Worm (Caenorhabditis elegans) whole organism, L4 larva: ENCODE data around the gene R06B10.7.
A peak's percentile ranks its signal among the peaks of the same experiment; 100 is the strongest.

Source experiments
- Y48G9A.11 ChIP-seq: fragments of 200-800 bp; sonication (Bioruptor generic); IDR thresholded peaks from 2 replicates; pipeline ENCODE4 v1.3.6; 2022; ENCODE audit warnings: missing genetic modification reagents, missing genetic modification characterization, missing compliant biosample characterization
- ZK546.5 ChIP-seq, 2 experiments: sonication (generic microtip); optimal IDR thresholded peaks; 2 replicates each; lab custom pipeline; 2017; ENCODE audit warnings: missing biosample characterization in 2 of 2, missing genetic modification characterization in 2 of 2
- aly-2 ChIP-seq: sonication (generic microtip); optimal IDR thresholded peaks from 2 replicates; lab custom pipeline; 2018; ENCODE audit warnings: missing biosample characterization, missing genetic modification characterization
- ceh-28 ChIP-seq: fragments of 150-350 bp; optimal IDR thresholded peaks from 2 replicates; lab custom pipeline; 2014; ENCODE audit warnings: missing biosample characterization, missing genetic modification reagents, missing genetic modification characterization
- ctbp-1 ChIP-seq: fragments of 200-800 bp; sonication (Bioruptor generic); IDR thresholded peaks from 2 replicates; pipeline ENCODE4 v1.3.6; 2022; ENCODE audit warnings: missing genetic modification reagents, missing genetic modification characterization, missing compliant biosample characterization
- daf-16 ChIP-seq, 3 experiments: sonication (generic microtip); optimal IDR thresholded peaks; 2 replicates each; lab custom pipeline; 2016 to 2017; ENCODE audit warnings: missing genetic modification characterization in 3 of 3, missing genetic modification reagents in 3 of 3, mild to moderate bottlenecking in 2 of 3, missing compliant biosample characterization in 2 of 3, missing biosample characterization in 1 of 3, moderate library complexity in 1 of 3
- dmd-6 ChIP-seq: fragments of 200-800 bp; sonication (Bioruptor generic); IDR thresholded peaks from 2 replicates; pipeline ENCODE4 v1.3.6; 2022; ENCODE audit warnings: missing genetic modification reagents, missing genetic modification characterization, missing compliant biosample characterization
- dmd-8 ChIP-seq: fragments of 200-800 bp; sonication (Bioruptor generic); IDR thresholded peaks from 2 replicates; pipeline ENCODE4 v1.3.6; 2022; ENCODE audit warnings: missing genetic modification characterization, missing compliant biosample characterization
- dmd-9 ChIP-seq: fragments of 200-800 bp; sonication (Bioruptor generic); IDR thresholded peaks from 2 replicates; pipeline ENCODE4 v1.3.6; 2022; ENCODE audit warnings: missing genetic modification reagents, missing genetic modification characterization, missing compliant biosample characterization
- dve-1 ChIP-seq: sonication (generic microtip); optimal IDR thresholded peaks from 2 replicates; lab custom pipeline; 2017; ENCODE audit warnings: antibody characterized with exemption, mild to moderate bottlenecking, missing genetic modification characterization, missing compliant biosample characterization; ENCODE audit not compliant: insufficient read depth
- egl-43 ChIP-seq: fragments of 200-800 bp; sonication (Bioruptor generic); IDR thresholded peaks from 2 replicates; pipeline ENCODE4 v1.3.6; 2022; ENCODE audit warnings: missing genetic modification reagents, missing genetic modification characterization, missing compliant biosample characterization
- fkh-10 ChIP-seq: fragments of 150-350 bp; optimal IDR thresholded peaks from 2 replicates; lab custom pipeline; 2014; ENCODE audit warnings: missing biosample characterization, missing genetic modification reagents, missing genetic modification characterization
- fos-1 ChIP-seq: fragments of 150-350 bp; optimal IDR thresholded peaks from 2 replicates; lab custom pipeline; 2014; ENCODE audit warnings: missing biosample characterization, missing genetic modification characterization
- hif-1 ChIP-seq, 2 experiments: sonication (generic microtip); optimal IDR thresholded peaks; 2 replicates each; lab custom pipeline; 2016 to 2017; ENCODE audit warnings: missing compliant biosample characterization in 2 of 2, missing genetic modification characterization in 2 of 2, missing genetic modification reagents in 2 of 2, missing genotype in 2 of 2, mild to moderate bottlenecking in 1 of 2
- hlh-11 ChIP-seq: fragments of 200-800 bp; sonication (Bioruptor generic); optimal IDR thresholded peaks from 2 replicates; lab custom pipeline; 2018; ENCODE audit warnings: mild to moderate bottlenecking, missing genetic modification characterization, missing compliant biosample characterization
- hlh-30 ChIP-seq: sonication (generic microtip); optimal IDR thresholded peaks from 2 replicates; lab custom pipeline; 2017; ENCODE audit warnings: antibody characterized with exemption, mild to moderate bottlenecking, missing genetic modification characterization, missing compliant biosample characterization; ENCODE audit not compliant: insufficient read depth
- lin-1 ChIP-seq: fragments of 200-800 bp; sonication (Bioruptor generic); IDR thresholded peaks from 2 replicates; pipeline ENCODE4 v1.3.6; 2022; ENCODE audit warnings: missing genetic modification reagents, missing genetic modification characterization, missing compliant biosample characterization
- mdl-1 ChIP-seq, 2 experiments: fragments of 150-350 bp in 1 of 2; sonication (generic microtip) in 1 of 2; optimal IDR thresholded peaks; 2 replicates each; lab custom pipeline; 2014 to 2017; ENCODE audit warnings: missing biosample characterization in 2 of 2, missing genetic modification characterization in 2 of 2
- nhr-10 ChIP-seq: fragments of 150-350 bp; optimal IDR thresholded peaks from 2 replicates; lab custom pipeline; 2014; ENCODE audit warnings: missing biosample characterization, missing genetic modification characterization
- nhr-102 ChIP-seq: sonication (generic microtip); optimal IDR thresholded peaks from 2 replicates; lab custom pipeline; 2016; ENCODE audit warnings: mild to moderate bottlenecking, missing genetic modification characterization, moderate library complexity, missing compliant biosample characterization
- nhr-28 ChIP-seq: fragments of 150-350 bp; optimal IDR thresholded peaks from 2 replicates; lab custom pipeline; 2014; ENCODE audit warnings: missing biosample characterization, missing genetic modification characterization
- nhr-41 ChIP-seq: fragments of 200-800 bp; sonication (Bioruptor generic); IDR thresholded peaks from 2 replicates; pipeline ENCODE4 v1.3.6; 2022; ENCODE audit warnings: missing genetic modification reagents, missing genetic modification characterization, missing compliant biosample characterization
- nhr-48 ChIP-seq: sonication (generic microtip); optimal IDR thresholded peaks from 2 replicates; lab custom pipeline; 2016; ENCODE audit warnings: mild to moderate bottlenecking, missing genetic modification characterization, missing compliant biosample characterization
- nhr-77 ChIP-seq: fragments of 150-350 bp; optimal IDR thresholded peaks from 2 replicates; lab custom pipeline; 2014; ENCODE audit warnings: missing biosample characterization, missing genetic modification characterization
- pha-4 ChIP-seq, 2 experiments: fragments of 150-350 bp in 1 of 2; fragments of 200-800 bp in 1 of 2; sonication (Bioruptor generic) in 1 of 2; IDR thresholded peaks in 1 of 2; optimal IDR thresholded peaks in 1 of 2; 2 replicates each; pipeline versions ENCODE4 v1.3.6 to Lab custom; 2014 to 2022; ENCODE audit warnings: missing genetic modification characterization in 2 of 2, missing genetic modification reagents in 2 of 2, missing biosample characterization in 1 of 2, missing compliant biosample characterization in 1 of 2
- php-3 ChIP-seq: fragments of 200-800 bp; sonication (Bioruptor generic); IDR thresholded peaks from 2 replicates; pipeline ENCODE4 v1.3.6; 2022; ENCODE audit warnings: missing genetic modification reagents, missing genetic modification characterization, missing compliant biosample characterization
- pqm-1 ChIP-seq: sonication (generic microtip); optimal IDR thresholded peaks from 2 replicates; lab custom pipeline; 2017; ENCODE audit warnings: missing biosample characterization, missing genetic modification characterization
- set-16 ChIP-seq: fragments of 200-800 bp; sonication (Bioruptor generic); IDR thresholded peaks from 2 replicates; pipeline ENCODE4 v1.3.6; 2022; ENCODE audit warnings: missing genetic modification reagents, missing genetic modification characterization, missing compliant biosample characterization
- snpc-1.2 ChIP-seq: fragments of 200-800 bp; sonication (Bioruptor generic); IDR thresholded peaks from 2 replicates; pipeline ENCODE4 v1.3.6; 2022; ENCODE audit warnings: missing genetic modification reagents, missing genetic modification characterization, missing compliant biosample characterization
- spr-1 ChIP-seq: sonication (generic microtip); optimal IDR thresholded peaks from 2 replicates; lab custom pipeline; 2016; ENCODE audit warnings: mild to moderate bottlenecking, missing genetic modification characterization, missing compliant biosample characterization
- tra-1 ChIP-seq: fragments of 200-800 bp; sonication (Bioruptor generic); IDR thresholded peaks from 2 replicates; pipeline ENCODE4 v1.3.6; 2022; ENCODE audit warnings: missing genetic modification reagents, missing genetic modification characterization, missing compliant biosample characterization
- unc-62 ChIP-seq, 3 experiments: fragments of 150-350 bp in 1 of 3; sonication (generic microtip); optimal IDR thresholded peaks in 2 of 3; peaks in 1 of 3; 1 replicate in 1 of 3; 2 replicates in 2 of 3; lab custom pipeline; 2014 to 2017; ENCODE audit warnings: missing biosample characterization in 3 of 3, missing genetic modification characterization in 3 of 3, missing genetic modification reagents in 3 of 3, missing genotype in 1 of 3
- zag-1 ChIP-seq: fragments of 150-350 bp; optimal IDR thresholded peaks from 2 replicates; lab custom pipeline; 2014; ENCODE audit warnings: missing biosample characterization, missing genetic modification characterization
- zfp-2 ChIP-seq: sonication (generic microtip); optimal IDR thresholded peaks from 2 replicates; lab custom pipeline; 2016; ENCODE audit warnings: mild to moderate bottlenecking, missing genetic modification characterization, missing compliant biosample characterization

The R06B10.7 gene

ce11 chrIII:1006206-1006605 lies 5.0 kb upstream of the R06B10.7 start:
- peak; percentile 76 for TF ChIP-seq set-16 (GFP tag; lab: Robert Waterston, UW)

ce11 chrIII:1004464-1004863 lies 3.3 kb upstream of the R06B10.7 start:
- no peak for TF ChIP-seq fkh-10 (GFP tag; lab: Kevin White, UChicago)
- no peak for TF ChIP-seq dmd-9
- no peak for TF ChIP-seq aly-2
- TF ChIP-seq dmd-8 (GFP tag; lab: Robert Waterston, UW) = no peak
- TF ChIP-seq zfp-2 (tag; lab: Kevin White, UChicago) = no peak
- TF ChIP-seq ZK546.5 (tag; optimal IDR thresholded peaks at IDR 0.05; lab: Kevin White, UChicago) = no peak
- no peak for TF ChIP-seq nhr-10 (tag; lab: Kevin White, UChicago)
- TF ChIP-seq fos-1 = no peak
- TF ChIP-seq spr-1 (tag; lab: Kevin White, UChicago) = no peak
- no peak for TF ChIP-seq egl-43 (GFP tag; lab: Robert Waterston, UW)
- TF ChIP-seq hif-1 (tag; optimal IDR thresholded peaks at IDR 0.05; lab: Kevin White, UChicago) = no peak

ce11 chrIII:1002510-1002909 lies 1.3 kb upstream of the R06B10.7 start, which contains the start of gene clec-150:
clec-150 (plus strand) TSS chrIII:1002707.
- TF ChIP-seq Y48G9A.11 (GFP tag; lab: Robert Waterston, UW) (no peak), nhr-48 (tag; lab: Kevin White, UChicago) (peak; percentile 71), nhr-28 (tag; lab: Kevin White, UChicago) (peak; percentile 78), nhr-41 (peak; percentile 59; the same call in 1 of the 2 replicates), fos-1 (no peak), php-3 (GFP tag; lab: Robert Waterston, UW) (peak; percentile 63), snpc-1.2 (GFP tag; lab: Robert Waterston, UW) (no peak), lin-1 (GFP tag; lab: Robert Waterston, UW) (peak; percentile 74), mdl-1 (tag; optimal IDR thresholded peaks at IDR 0.05; lab: Kevin White, UChicago) (peak in 1 of 2 experiments; percentile 6), dve-1 (tag; lab: Kevin White, UChicago) (peak; percentile 93), hlh-30 (tag; lab: Kevin White, UChicago) (peak; percentile 32), pqm-1 (peak; percentile 92), nhr-77 (peak; percentile 63), nhr-102 (peak; percentile 36), pha-4 (GFP tag; IDR thresholded peaks at IDR 0.05; lab: Robert Waterston, UW) (0 out of 2 replicates have a peak, but pooled peaks have one; percentile 24), pha-4 (tag; optimal IDR thresholded peaks at IDR 0.05; lab: Kevin White, UChicago) (no peak), tra-1 (GFP tag; lab: Robert Waterston, UW) (peak; percentile 74), ctbp-1 (GFP tag; lab: Robert Waterston, UW) (no peak), dmd-6 (GFP tag; lab: Robert Waterston, UW) (peak; percentile 91), daf-16 (GFP tag; optimal IDR thresholded peaks at IDR 0.05; lab: Kevin White, UChicago) (no peak), daf-16 (tag; optimal IDR thresholded peaks at IDR 0.05; lab: Kevin White, UChicago) (peak; percentile 79), hlh-11 (tag; lab: Kevin White, UChicago) (peak; percentile 82)

ce11 chrIII:998855-999254 lies 2.3 kb downstream of the R06B10.7 start:
- no peak for TF ChIP-seq zag-1 (tag; lab: Kevin White, UChicago)
- peak; percentile 66 for TF ChIP-seq ceh-28 (tag; lab: Kevin White, UChicago)

- TF ChIP-seq unc-62 (GFP tag; optimal IDR thresholded peaks at IDR 0.05 in 1 of 2; lab: Kevin White, UChicago) (peak in 1 of 2 experiments; percentile 35), unc-62 (tag; optimal IDR thresholded peaks at IDR 0.05; lab: Kevin White, UChicago) (no peak), dmd-6 (GFP tag; lab: Robert Waterston, UW) (no peak), ceh-28 (tag; lab: Kevin White, UChicago) (peak; percentile 79)
- TF ChIP-seq, all 104 proteins: peak for 2
Observed at ce11 chrIII:996564-996963, 4.6 kb downstream of the R06B10.7 start.
